Worm (Caenorhabditis elegans) whole organism, midembryonic: ENCODE results near the gene Y22D7AL.3.

Experiments used
- T22C8.4 ChIP-seq: fragments of 200-800 bp; sonication (Bioruptor generic); IDR thresholded peaks from 2 replicates; pipeline ENCODE4 v1.3.6; 2022; ENCODE audit warnings: missing genetic modification characterization, missing compliant biosample characterization
- cog-1 ChIP-seq: sonication (generic microtip); optimal IDR thresholded peaks from 2 replicates; lab custom pipeline; 2016; ENCODE audit warnings: missing genetic modification characterization, missing compliant biosample characterization
- flt-1 ChIP-seq: fragments of 200-800 bp; sonication (Bioruptor generic); IDR thresholded peaks from 2 replicates; pipeline ENCODE4 v1.3.6; 2022; ENCODE audit warnings: missing genetic modification characterization, missing compliant biosample characterization
- klf-2 ChIP-seq: fragments of 200-800 bp; sonication (Bioruptor generic); conservative IDR thresholded peaks from 2 replicates; pipeline ENCODE4 v1.3.6; 2022; ENCODE audit warnings: missing genetic modification reagents, missing genetic modification characterization, missing compliant biosample characterization
- ref-1 ChIP-seq: fragments of 200-800 bp; sonication (Bioruptor generic); conservative IDR thresholded peaks from 2 replicates; pipeline ENCODE4 v1.3.6; 2022; ENCODE audit warnings: missing genetic modification reagents, missing genetic modification characterization, missing compliant biosample characterization
- tab-1 ChIP-seq: fragments of 200-800 bp; sonication (Bioruptor generic); IDR thresholded peaks from 2 replicates; pipeline ENCODE4 v1.3.6; 2022; ENCODE audit warnings: missing genetic modification characterization, missing compliant biosample characterization
- ztf-23 ChIP-seq: fragments of 200-800 bp; sonication (Bioruptor generic); IDR thresholded peaks from 2 replicates; pipeline ENCODE4 v1.3.6; 2022; ENCODE audit warnings: missing genetic modification reagents, missing genetic modification characterization, missing compliant biosample characterization

ce11 chrIII:1602682-1603081 lies 38.6 kb upstream of the Y22D7AL.3 start:
- no peak for TF ChIP-seq cog-1 (tag; lab: Kevin White, UChicago)
- TF ChIP-seq ref-1 (GFP tag; lab: Robert Waterston, UW), result no peak
- TF ChIP-seq flt-1, result no peak
- no peak for TF ChIP-seq tab-1 (GFP tag; lab: Robert Waterston, UW)
- TF ChIP-seq T22C8.4, result no peak
- TF ChIP-seq ztf-23 (GFP tag; lab: Robert Waterston, UW), result no peak
- no peak for TF ChIP-seq klf-2 (GFP tag; lab: Robert Waterston, UW)
